Worm (Caenorhabditis elegans): ENCODE results near the gene srh-20.

The srh-20 gene

ce11 chrV:4924618-4925017 lies at the start of gene srh-20:
TSS of gene srh-20 (plus strand) at chrV:4924918.
- TF ChIP-seq ZK546.5 (tag; optimal IDR thresholded peaks at IDR 0.05): no peak
- no peak for TF ChIP-seq fkh-2 (tag; optimal IDR thresholded peaks at IDR 0.05)
- TF ChIP-seq eor-1 (tag; optimal IDR thresholded peaks at IDR 0.05): no peak
- no peak for TF ChIP-seq nhr-28 (tag; optimal IDR thresholded peaks at IDR 0.05)
- no peak for TF ChIP-seq nfya-1 (tag; optimal IDR thresholded peaks at IDR 0.05; ENCODE audit: insufficient read depth)
- TF ChIP-seq ceh-9 (tag; optimal IDR thresholded peaks at IDR 0.05): no peak

DNA sequence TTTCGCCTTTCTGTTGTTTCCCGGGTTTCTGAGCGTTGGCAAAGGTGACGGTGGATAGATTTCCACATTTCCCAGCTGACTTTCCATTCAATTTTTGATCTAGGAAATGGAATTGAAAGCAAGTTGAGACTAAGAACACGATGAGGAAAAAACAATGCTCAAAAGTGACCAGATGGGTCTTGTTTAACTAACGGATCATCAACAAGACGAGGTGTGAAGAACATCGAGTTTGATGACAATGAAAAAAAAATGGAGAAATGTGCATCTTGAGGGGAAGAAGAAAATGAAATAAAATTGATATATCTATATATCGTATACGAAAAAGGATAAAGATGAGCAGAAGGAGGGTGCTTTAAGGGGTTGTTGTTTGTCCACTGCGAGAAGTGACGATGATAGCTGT lies 47.1 kb upstream of the srh-20 start, which contains the start of gene T19H12.6:
Gene T19H12.6, minus strand, starts transcription at position 101 of the 400 bp plus-strand sequence.
- TF ChIP-seq egl-5 (tag; optimal IDR thresholded peaks at IDR 0.05) (no peak), ceh-9 (tag; optimal IDR thresholded peaks at IDR 0.05) (no peak), nhr-43 (tag; optimal IDR thresholded peaks at IDR 0.05; ENCODE audit: poor library complexity, severe bottlenecking) (no peak)

ce11 chrV:4879251-4879650 lies 45.5 kb upstream of the srh-20 start, which contains the start of gene T19H12.15:
TSS of gene T19H12.15 (minus strand) at chrV:4879351.
- TF ChIP-seq nfya-1 (tag; optimal IDR thresholded peaks at IDR 0.05; ENCODE audit: insufficient read depth): no peak
- TF ChIP-seq aly-2 (tag; optimal IDR thresholded peaks at IDR 0.05): no peak
- no peak for TF ChIP-seq ceh-82 (tag; optimal IDR thresholded peaks at IDR 0.05)
- no peak for TF ChIP-seq fkh-10 (GFP tag; optimal IDR thresholded peaks at IDR 0.05)
- no peak for TF ChIP-seq nhr-28 (tag; optimal IDR thresholded peaks at IDR 0.05)
- no peak for TF ChIP-seq ceh-28 (tag; optimal IDR thresholded peaks at IDR 0.05)
- no peak for TF ChIP-seq ama-1 (optimal IDR thresholded peaks at IDR 0.05)
- no peak for TF ChIP-seq pha-4 (tag; optimal IDR thresholded peaks at IDR 0.05)
- TF ChIP-seq fos-1 (tag; optimal IDR thresholded peaks at IDR 0.05): no peak
- no peak for TF ChIP-seq nhr-77 (tag; optimal IDR thresholded peaks at IDR 0.05)
- no peak for TF ChIP-seq mml-1 (tag; optimal IDR thresholded peaks at IDR 0.05)
- no peak for TF ChIP-seq nhr-67 (tag; optimal IDR thresholded peaks at IDR 0.05)
- no peak for TF ChIP-seq fkh-2 (tag; optimal IDR thresholded peaks at IDR 0.05)
- TF ChIP-seq eor-1 (tag; optimal IDR thresholded peaks at IDR 0.05): no peak
- TF ChIP-seq ztf-11 (tag; optimal IDR thresholded peaks at IDR 0.05): no peak
- no peak for TF ChIP-seq nhr-12 (tag; optimal IDR thresholded peaks at IDR 0.05)
- TF ChIP-seq mdl-1 (tag; optimal IDR thresholded peaks at IDR 0.05): no peak
- TF ChIP-seq hmg-11 (tag; optimal IDR thresholded peaks at IDR 0.05): no peak
- no peak for TF ChIP-seq nhr-76 (tag; optimal IDR thresholded peaks at IDR 0.05)

DNA sequence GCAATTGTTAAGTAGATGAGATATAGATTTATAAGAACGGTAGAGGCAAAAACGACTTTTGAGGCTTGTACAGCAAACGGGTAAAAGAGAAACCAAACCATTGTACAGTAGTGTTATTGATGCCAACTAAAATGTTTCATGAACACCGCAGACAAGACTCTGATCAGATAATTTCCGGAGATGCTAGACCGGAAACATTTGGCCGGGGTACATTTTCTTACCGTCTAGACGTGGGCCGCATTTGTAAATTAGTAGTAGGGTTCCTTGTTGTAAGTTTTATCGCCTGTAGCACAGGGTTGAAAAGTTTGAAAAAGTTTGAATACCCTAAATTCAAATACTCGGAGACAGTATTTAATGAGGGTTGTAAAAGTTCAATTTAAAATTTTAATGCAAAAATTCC lies 43.3 kb upstream of the srh-20 start, which contains the start of gene str-32:
Gene str-32, minus strand, starts transcription at position 101 of the 400 bp plus-strand sequence.
- no peak for TF ChIP-seq pqm-1 (tag; optimal IDR thresholded peaks at IDR 0.05)
- no peak for TF ChIP-seq unc-39 (tag; optimal IDR thresholded peaks at IDR 0.05)
- no peak for TF ChIP-seq aly-2 (tag; optimal IDR thresholded peaks at IDR 0.05)
- TF ChIP-seq lin-15B (tag; optimal IDR thresholded peaks at IDR 0.05): no peak
- TF ChIP-seq ZK546.5 (tag; optimal IDR thresholded peaks at IDR 0.05): no peak
- TF ChIP-seq elt-1 (tag; optimal IDR thresholded peaks at IDR 0.05): no peak
- no peak for TF ChIP-seq ceh-28 (tag; optimal IDR thresholded peaks at IDR 0.05)
- no peak for TF ChIP-seq ztf-4 (tag; optimal IDR thresholded peaks at IDR 0.05)

ce11 chrV:4884490-4884889 lies 40.2 kb upstream of the srh-20 start, which contains the start of gene T19H12.12:
TSS of gene T19H12.12 (plus strand) at chrV:4884790.
- TF ChIP-seq mml-1 (tag; optimal IDR thresholded peaks at IDR 0.05): no peak

ce11 chrV:4885372-4885771 lies 39.3 kb upstream of the srh-20 start, which contains the start of gene T19H12.3:
TSS of gene T19H12.3 (plus strand) at chrV:4885672.
- TF ChIP-seq nhr-11 (tag; optimal IDR thresholded peaks at IDR 0.05): no peak

DNA sequence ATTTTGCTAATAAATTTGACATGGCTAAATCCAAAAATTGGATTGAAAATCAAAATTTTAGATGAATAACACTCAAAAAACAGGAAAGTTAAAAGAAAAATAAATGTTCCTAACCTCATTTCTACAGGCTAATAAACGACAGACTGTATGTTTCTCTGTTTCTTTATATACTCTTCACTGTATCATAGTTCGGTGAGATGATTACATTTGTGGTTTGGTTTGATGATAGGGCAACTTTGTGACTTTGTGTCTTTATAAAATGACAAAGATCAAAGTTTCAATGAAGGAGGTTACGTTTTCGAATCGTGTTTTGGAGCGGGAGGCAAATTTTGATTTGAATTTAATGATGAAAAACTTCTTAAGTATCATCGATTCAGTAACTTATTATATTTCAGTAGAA lies 35.2 kb upstream of the srh-20 start, which contains the start of gene ugt-12:
Gene ugt-12, minus strand, starts transcription at position 153 of the 400 bp plus-strand sequence.
- TF ChIP-seq nhr-23 (tag; optimal IDR thresholded peaks at IDR 0.05) (peak; percentile 35), elt-2 (tag; optimal IDR thresholded peaks at IDR 0.05) (peak; percentile 71), pha-4 (tag; optimal IDR thresholded peaks at IDR 0.05) (peak; percentile 39), nhr-237 (tag; optimal IDR thresholded peaks at IDR 0.05) (no peak), pqm-1 (tag; optimal IDR thresholded peaks at IDR 0.05) (peak; percentile 43)
